Fruit fly (Drosophila melanogaster): ENCODE results near the gene CG43736.
A peak's percentile ranks its signal among the peaks of the same experiment; 100 is the strongest.

Gene CG43736

DNA sequence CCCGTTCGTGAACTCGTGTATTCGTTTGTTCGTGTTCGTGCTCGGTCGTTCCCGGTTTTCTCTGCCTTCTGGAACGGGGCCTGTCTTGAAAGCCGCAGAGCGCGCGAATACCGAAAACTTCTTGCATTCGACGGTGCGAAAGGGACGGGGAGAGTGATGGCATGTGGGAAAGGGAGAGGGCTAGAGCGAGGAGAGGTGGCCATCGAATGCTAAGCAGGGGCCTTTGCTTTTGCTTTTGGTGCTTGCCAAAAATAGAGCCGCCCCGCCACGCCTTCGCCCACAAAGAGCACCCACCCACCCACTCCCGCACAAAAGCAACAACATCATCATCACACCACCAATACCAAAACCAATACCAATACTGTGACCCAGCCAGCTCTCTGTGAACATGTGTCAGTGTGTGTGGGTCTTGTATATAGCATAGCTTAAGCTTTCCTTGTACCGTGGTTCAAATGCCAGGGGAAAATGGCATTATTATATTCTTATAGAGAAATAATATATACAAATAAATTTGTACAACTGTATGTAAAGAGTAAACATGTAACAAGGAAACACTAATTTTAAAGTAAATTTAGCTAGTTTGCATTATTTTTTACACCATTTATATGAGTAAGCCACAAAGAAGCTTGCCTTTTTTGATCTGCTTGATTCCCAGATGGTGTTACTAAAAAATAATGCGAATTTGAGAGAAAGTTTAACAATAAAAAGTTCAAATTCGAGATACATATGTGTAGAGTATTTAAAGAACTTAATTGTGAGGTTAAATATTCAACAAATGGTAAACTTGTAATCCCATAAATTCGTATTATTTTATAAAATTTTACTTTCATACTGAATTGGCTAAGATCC lies 3.7 kb downstream of the CG43736 start, which contains the start of gene CG14434 (continued):
- 0 out of 2 replicates have a peak, but pooled peaks have one; percentile 24 for TF ChIP-seq al (GFP tag; IDR thresholded peaks at IDR 0.05)
- peak; percentile 75 for TF ChIP-seq cg (GFP tag; optimal IDR thresholded peaks at IDR 0.05)
- no peak for TF ChIP-seq CG17912 (GFP tag; optimal IDR thresholded peaks at IDR 0.05)
- peak; percentile 45 for TF ChIP-seq CG2116 (GFP tag; optimal IDR thresholded peaks at IDR 0.05)
- no peak for TF ChIP-seq hkb (optimal IDR thresholded peaks at IDR 0.05)
- TF ChIP-seq hkb (GFP tag; IDR thresholded peaks at IDR 0.05): peak; percentile 39; the same call in 1 of the 2 replicates
- peak; percentile 31 for TF ChIP-seq CG1792 (GFP tag; optimal IDR thresholded peaks at IDR 0.05)
- peak; percentile 88 for TF ChIP-seq CG13775 (GFP tag; optimal IDR thresholded peaks at IDR 0.05)
- TF ChIP-seq Sry-δ (GFP tag; optimal IDR thresholded peaks at IDR 0.05): no peak
- TF ChIP-seq CG8359 (GFP tag; optimal IDR thresholded peaks at IDR 0.05; ENCODE audit: borderline replicate concordance): peak; percentile 26
- peak; percentile 78 for TF ChIP-seq CG18599 (GFP tag; optimal IDR thresholded peaks at IDR 0.05)
- peak; percentile 21 for TF ChIP-seq Dip3 (GFP tag; optimal IDR thresholded peaks at IDR 0.05)
- peak; percentile 45 for TF ChIP-seq CG7928 (GFP tag; optimal IDR thresholded peaks at IDR 0.05)
- no peak for TF ChIP-seq Dp (GFP tag; optimal IDR thresholded peaks at IDR 0.05)
- peak; percentile 34 for TF ChIP-seq CG3995 (GFP tag; optimal IDR thresholded peaks at IDR 0.05)
- TF ChIP-seq aop (GFP tag; IDR thresholded peaks at IDR 0.05): no peak
- no peak for TF ChIP-seq en (GFP tag; optimal IDR thresholded peaks at IDR 0.05)
- TF ChIP-seq Asciz (GFP tag; optimal IDR thresholded peaks at IDR 0.05): peak; percentile 79
- no peak for TF ChIP-seq unc-4 (GFP tag; IDR thresholded peaks at IDR 0.05; ENCODE audit: partially characterized antibody)
- peak; percentile 5 for TF ChIP-seq Fer2 (tag; optimal IDR thresholded peaks at IDR 0.05)
- peak; percentile 60; the same call in 1 of the 2 replicates for TF ChIP-seq rib (GFP tag; IDR thresholded peaks at IDR 0.05)
- peak; percentile 37; the same call in 1 of the 2 replicates for TF ChIP-seq CG11085 (GFP tag; IDR thresholded peaks at IDR 0.05)
- TF ChIP-seq CG31224 (GFP tag; IDR thresholded peaks at IDR 0.05): peak; percentile 37; the same call in 1 of the 2 replicates
- TF ChIP-seq Hmx (GFP tag; optimal IDR thresholded peaks at IDR 0.05): peak; percentile 58
- no peak for TF ChIP-seq fru (optimal IDR thresholded peaks at IDR 0.05)
- TF ChIP-seq stc (GFP tag; IDR thresholded peaks at IDR 0.05): no peak
- TF ChIP-seq CG10267 (tag; optimal IDR thresholded peaks at IDR 0.05): peak; percentile 78
- peak; percentile 15 for TF ChIP-seq Bdp1 (GFP tag; optimal IDR thresholded peaks at IDR 0.05)
- peak; percentile 70 for TF ChIP-seq CG17359 (tag; optimal IDR thresholded peaks at IDR 0.05)
- TF ChIP-seq ind (GFP tag; optimal IDR thresholded peaks at IDR 0.05): peak; percentile 73
- no peak for TF ChIP-seq GATAe (GFP tag; conservative IDR thresholded peaks at IDR 0.05)
- TF ChIP-seq odd (GFP tag; optimal IDR thresholded peaks at IDR 0.05): peak; percentile 86
- TF ChIP-seq grau (tag; optimal IDR thresholded peaks at IDR 0.05): peak; percentile 82
- TF ChIP-seq CG12299 (tag; optimal IDR thresholded peaks at IDR 0.05): peak; percentile 37
- peak; percentile 57 for TF ChIP-seq crc (GFP tag; optimal IDR thresholded peaks at IDR 0.05)
- peak; percentile 38; the same call in 1 of the 2 replicates for TF ChIP-seq vvl (GFP tag; IDR thresholded peaks at IDR 0.05)
- TF ChIP-seq tna (GFP tag; IDR thresholded peaks at IDR 0.05; ENCODE audit: partially characterized antibody): no peak
- no peak for TF ChIP-seq CG14667 (GFP tag; IDR thresholded peaks at IDR 0.05)
- peak; percentile 83 for TF ChIP-seq crol (GFP tag; IDR thresholded peaks at IDR 0.05)
- TF ChIP-seq sens-2 (GFP tag; IDR thresholded peaks at IDR 0.05): no peak
- no peak for TF ChIP-seq Ets65A (GFP tag)
- no peak for TF ChIP-seq CG8944 (GFP tag; optimal IDR thresholded peaks at IDR 0.05)
- TF ChIP-seq kay (GFP tag; optimal IDR thresholded peaks at IDR 0.05): peak; percentile 60
- no peak for TF ChIP-seq pros (GFP tag; optimal IDR thresholded peaks at IDR 0.05)
- no peak for TF ChIP-seq gcm2 (GFP tag; optimal IDR thresholded peaks at IDR 0.05)
- peak; percentile 90 for TF ChIP-seq CG11504 (tag; optimal IDR thresholded peaks at IDR 0.05)
- peak; percentile 64 for TF ChIP-seq Spps (tag; optimal IDR thresholded peaks at IDR 0.05)
- no peak for TF ChIP-seq toy (GFP tag; IDR thresholded peaks at IDR 0.05)
- TF ChIP-seq Bgb (GFP tag; IDR thresholded peaks at IDR 0.05; ENCODE audit: partially characterized antibody): peak; percentile 24; the same call in 1 of the 2 replicates

Measured in whole organism, embryonic.